Fruit fly (Drosophila melanogaster) whole organism, wandering third instar larva: ENCODE results near the gene corto.

Source experiments
- Abd-B ChIP-seq: fragments of >200 bp; optimal IDR thresholded peaks from 2 replicates; lab custom pipeline; 2017; ENCODE audit warnings: missing biosample characterization, missing genetic modification characterization
- CG32264 ChIP-seq: fragments of 200-800 bp; sonication (Bioruptor generic); optimal IDR thresholded peaks from 2 replicates; lab custom pipeline; 2016; ENCODE audit warnings: missing biosample characterization, missing genetic modification characterization
- CG9705 ChIP-seq: fragments of 200-800 bp; sonication (Bioruptor generic); optimal IDR thresholded peaks from 2 replicates; lab custom pipeline; 2018; ENCODE audit warnings: missing biosample characterization, mild to moderate bottlenecking, missing genetic modification characterization
- CrebA ChIP-seq: fragments of 200-800 bp; sonication (Bioruptor generic); optimal IDR thresholded peaks from 2 replicates; lab custom pipeline; 2016; ENCODE audit warnings: missing biosample characterization, mild to moderate bottlenecking, missing genetic modification characterization, borderline replicate concordance
- Dfd ChIP-seq: fragments of >200 bp; optimal IDR thresholded peaks from 2 replicates; lab custom pipeline; 2017; ENCODE audit warnings: missing biosample characterization, missing genetic modification characterization
- Dif ChIP-seq: fragments of 200-275, 200-300 bp; sonication (Bioruptor generic); optimal IDR thresholded peaks from 2 replicates; lab custom pipeline; 2018; ENCODE audit warnings: missing biosample characterization, missing genetic modification characterization; ENCODE audit not compliant: partially characterized antibody
- GATAd ChIP-seq: sonication (Bioruptor generic); optimal IDR thresholded peaks from 2 replicates; lab custom pipeline; 2016; ENCODE audit warnings: missing biosample characterization, missing genetic modification characterization
- HLH106 ChIP-seq: fragments of 200-800 bp; optimal IDR thresholded peaks from 3 replicates; lab custom pipeline; 2019; ENCODE audit warnings: missing biosample characterization, mild to moderate bottlenecking, missing genetic modification characterization, moderate library complexity
- Hnf4 ChIP-seq: fragments of 200-800 bp; sonication (Bioruptor generic); optimal IDR thresholded peaks from 2 replicates; lab custom pipeline; 2016; ENCODE audit warnings: missing biosample characterization, mild to moderate bottlenecking, missing genetic modification characterization
- Hr78 ChIP-seq: fragments of >200 bp; optimal IDR thresholded peaks from 2 replicates; lab custom pipeline; 2017; ENCODE audit warnings: missing biosample characterization, missing genetic modification characterization
- Hr83 ChIP-seq: fragments of 200-300 bp; sonication (Bioruptor generic); optimal IDR thresholded peaks from 2 replicates; lab custom pipeline; 2016; ENCODE audit warnings: missing biosample characterization, mild to moderate bottlenecking, missing genetic modification characterization, moderate library complexity; ENCODE audit not compliant: poor library complexity, severe bottlenecking
- Jra ChIP-seq: sonication (Bioruptor generic); optimal IDR thresholded peaks from 2 replicates; lab custom pipeline; 2016; ENCODE audit warnings: missing biosample characterization, missing genetic modification characterization
- Mio ChIP-seq: sonication (Bioruptor generic); optimal IDR thresholded peaks from 2 replicates; lab custom pipeline; 2016; ENCODE audit warnings: missing biosample characterization, missing genetic modification characterization
- Myc ChIP-seq: fragments of >200 bp; optimal IDR thresholded peaks from 2 replicates; lab custom pipeline; 2017
- N ChIP-seq: fragments of >200 bp; optimal IDR thresholded peaks from 2 replicates; lab custom pipeline; 2018; ENCODE audit warnings: missing biosample characterization, missing external identifiers, missing genetic modification characterization
- OdsH ChIP-seq: fragments of 200-800 bp; sonication (Bioruptor generic); optimal IDR thresholded peaks from 2 replicates; lab custom pipeline; 2016; ENCODE audit warnings: missing biosample characterization, mild to moderate bottlenecking, missing genetic modification characterization
- Rel ChIP-seq, 2 experiments: fragments of 200-800 bp; sonication (Bioruptor generic) in 1 of 2; optimal IDR thresholded peaks; 2 replicates in 1 of 2; 3 replicates in 1 of 2; lab custom pipeline; 2016 to 2019; ENCODE audit warnings: mild to moderate bottlenecking in 2 of 2, missing biosample characterization in 2 of 2, missing genetic modification characterization in 2 of 2, moderate library complexity in 1 of 2
- Sp1 ChIP-seq: fragments of 200-800 bp; sonication (Bioruptor generic); optimal IDR thresholded peaks from 3 replicates; lab custom pipeline; 2019; ENCODE audit warnings: missing biosample characterization, mild to moderate bottlenecking, missing genetic modification characterization, moderate library complexity
- Vsx2 ChIP-seq: fragments of 200-300, 225-300 bp; sonication (Bioruptor generic); optimal IDR thresholded peaks from 2 replicates; lab custom pipeline; 2018; ENCODE audit warnings: missing biosample characterization, missing genetic modification characterization; ENCODE audit not compliant: partially characterized antibody
- br ChIP-seq: fragments of 200-800 bp; sonication (Bioruptor generic); optimal IDR thresholded peaks from 2 replicates; lab custom pipeline; 2016; ENCODE audit warnings: missing biosample characterization, missing genetic modification characterization
- brk ChIP-seq: fragments of 200-800 bp; sonication (Bioruptor generic); optimal IDR thresholded peaks from 2 replicates; lab custom pipeline; 2016; ENCODE audit warnings: missing biosample characterization, mild to moderate bottlenecking, missing genetic modification characterization
- dl ChIP-seq, 2 experiments: fragments of 175-275, 200-275 bp in 1 of 2; fragments of 200-275 bp in 1 of 2; sonication (Bioruptor generic); optimal IDR thresholded peaks; lab custom pipeline; 2018; ENCODE audit warnings: mild to moderate bottlenecking in 2 of 2, missing biosample characterization in 2 of 2, missing genetic modification characterization in 2 of 2, moderate library complexity in 2 of 2; ENCODE audit not compliant: partially characterized antibody in 2 of 2, insufficient read depth in 1 of 2
- dmrt93B ChIP-seq: fragments of 200-800 bp; sonication (Bioruptor generic); optimal IDR thresholded peaks from 2 replicates; lab custom pipeline; 2018; ENCODE audit warnings: missing biosample characterization, mild to moderate bottlenecking, missing genetic modification characterization
- dsf ChIP-seq: sonication (Bioruptor generic); optimal IDR thresholded peaks from 2 replicates; lab custom pipeline; 2016; ENCODE audit warnings: missing biosample characterization, missing genetic modification characterization, borderline replicate concordance
- ey ChIP-seq: fragments of 200-800 bp; sonication (Bioruptor generic); optimal IDR thresholded peaks from 2 replicates; lab custom pipeline; 2016; ENCODE audit warnings: missing biosample characterization, missing genetic modification characterization
- foxo ChIP-seq, 2 experiments: fragments of 200-800 bp; sonication (Bioruptor generic); optimal IDR thresholded peaks; 2 replicates in 1 of 2; 3 replicates in 1 of 2; lab custom pipeline; 2016 to 2017; ENCODE audit warnings: missing biosample characterization in 2 of 2, missing genetic modification characterization in 2 of 2
- fru ChIP-seq: fragments of 200-800 bp; sonication (Bioruptor generic); optimal IDR thresholded peaks from 3 replicates; lab custom pipeline; 2016; ENCODE audit warnings: missing biosample characterization, mild to moderate bottlenecking, missing genetic modification characterization
- h ChIP-seq: fragments of 200-800 bp; sonication (Bioruptor generic); optimal IDR thresholded peaks from 3 replicates; lab custom pipeline; 2016; ENCODE audit warnings: missing biosample characterization, mild to moderate bottlenecking, missing genetic modification characterization
- jim ChIP-seq: fragments of 175-275, 200-325 bp; sonication (Bioruptor generic); optimal IDR thresholded peaks from 2 replicates; lab custom pipeline; 2016; ENCODE audit warnings: missing biosample characterization, mild to moderate bottlenecking, missing genetic modification characterization
- lola ChIP-seq: fragments of >200 bp; optimal IDR thresholded peaks from 2 replicates; lab custom pipeline; 2017; ENCODE audit warnings: missing biosample characterization, missing genetic modification characterization
- pan ChIP-seq: fragments of >200 bp; optimal IDR thresholded peaks from 2 replicates; lab custom pipeline; 2017
- psq ChIP-seq: fragments of 200-800 bp; sonication (Bioruptor generic); optimal IDR thresholded peaks from 3 replicates; lab custom pipeline; 2017; ENCODE audit warnings: missing biosample characterization, mild to moderate bottlenecking, missing genetic modification characterization, moderate library complexity
- rgr ChIP-seq: fragments of 200-800 bp; sonication (Bioruptor generic); optimal IDR thresholded peaks from 3 replicates; lab custom pipeline; 2016; ENCODE audit warnings: missing biosample characterization, mild to moderate bottlenecking, missing genetic modification characterization
- sv ChIP-seq: fragments of 200-800 bp; sonication (Bioruptor generic); optimal IDR thresholded peaks from 3 replicates; lab custom pipeline; 2016; ENCODE audit warnings: missing biosample characterization, missing genetic modification characterization
- tai ChIP-seq: sonication (Bioruptor generic); optimal IDR thresholded peaks from 2 replicates; lab custom pipeline; 2016; ENCODE audit warnings: missing biosample characterization, missing genetic modification characterization
- usp ChIP-seq: fragments of >200 bp; optimal IDR thresholded peaks from 2 replicates; lab custom pipeline; 2017; ENCODE audit warnings: missing biosample characterization, missing genetic modification characterization
- woc ChIP-seq: sonication (Bioruptor generic); optimal IDR thresholded peaks from 2 replicates; lab custom pipeline; 2016; ENCODE audit warnings: missing biosample characterization, mild to moderate bottlenecking, missing genetic modification characterization

corto gene

DNA sequence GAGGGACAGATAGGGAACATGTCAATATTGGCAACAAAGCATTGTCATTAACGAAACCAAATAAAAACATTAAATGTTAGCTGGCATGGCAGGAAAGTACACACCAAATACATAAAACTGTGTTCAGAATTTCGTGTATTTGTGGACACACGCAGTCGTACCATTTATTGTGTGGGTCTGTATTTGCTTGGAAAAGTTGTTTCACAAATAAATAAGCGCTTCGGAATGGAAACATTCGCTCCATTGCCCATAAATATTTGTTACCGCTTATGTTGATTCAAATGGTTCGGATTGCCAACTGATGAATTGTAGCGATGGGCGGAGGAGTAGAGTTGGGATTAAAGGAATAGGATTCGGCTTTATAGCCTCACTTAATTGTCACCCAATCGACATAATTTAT lies 21.2 kb upstream of the corto start:
- TF ChIP-seq h (GFP tag; lab: Kevin White, UChicago) (peak; percentile 53), dsf (GFP tag; lab: Kevin White, UChicago) (no peak), Hr78 (GFP tag; lab: Kevin White, UChicago) (no peak), Rel (GFP tag; optimal IDR thresholded peaks at IDR 0.05; lab: Kevin White, UChicago) (no peak), Rel (tag; optimal IDR thresholded peaks at IDR 0.05; lab: Kevin White, UChicago) (no peak), Mio (no peak), Sp1 (no peak), jim (GFP tag; lab: Kevin White, UChicago) (no peak), ey (GFP tag; lab: Kevin White, UChicago) (no peak), Dfd (no peak), Abd-B (GFP tag; lab: Kevin White, UChicago) (no peak), Jra (GFP tag; lab: Kevin White, UChicago) (no peak), woc (GFP tag; lab: Kevin White, UChicago) (no peak), brk (GFP tag; lab: Kevin White, UChicago) (no peak), foxo (GFP tag; optimal IDR thresholded peaks at IDR 0.05; lab: Kevin White, UChicago) (peak in 1 of 2 experiments; percentile 26), fru (no peak), CG32264 (no peak), Dif (GFP tag; lab: Kevin White, UChicago) (no peak), pan (lab: Kevin White, UChicago) (no peak), HLH106 (tag; lab: Kevin White, UChicago) (no peak), psq (no peak), Hr83 (GFP tag; lab: Kevin White, UChicago) (no peak), Vsx2 (GFP tag; lab: Kevin White, UChicago) (no peak), Myc (lab: Kevin White, UChicago) (no peak), GATAd (GFP tag; lab: Kevin White, UChicago) (no peak), dmrt93B (GFP tag; lab: Kevin White, UChicago) (no peak), lola (GFP tag; lab: Kevin White, UChicago) (no peak), dl (GFP tag; optimal IDR thresholded peaks at IDR 0.05; lab: Kevin White, UChicago; ENCODE audit: insufficient read depth in 1 of 2, partially characterized antibody in 2 of 2) (no peak), Hnf4 (GFP tag; lab: Kevin White, UChicago) (no peak), CrebA (GFP tag; lab: Kevin White, UChicago) (no peak), tai (GFP tag; lab: Kevin White, UChicago) (no peak), usp (GFP tag; lab: Kevin White, UChicago) (no peak), OdsH (peak; percentile 26), sv (peak; percentile 69), CG9705 (no peak), rgr (GFP tag; lab: Kevin White, UChicago) (peak; percentile 57), N (GFP tag; lab: Kevin White, UChicago) (no peak), br (GFP tag; lab: Kevin White, UChicago) (no peak)

DNA sequence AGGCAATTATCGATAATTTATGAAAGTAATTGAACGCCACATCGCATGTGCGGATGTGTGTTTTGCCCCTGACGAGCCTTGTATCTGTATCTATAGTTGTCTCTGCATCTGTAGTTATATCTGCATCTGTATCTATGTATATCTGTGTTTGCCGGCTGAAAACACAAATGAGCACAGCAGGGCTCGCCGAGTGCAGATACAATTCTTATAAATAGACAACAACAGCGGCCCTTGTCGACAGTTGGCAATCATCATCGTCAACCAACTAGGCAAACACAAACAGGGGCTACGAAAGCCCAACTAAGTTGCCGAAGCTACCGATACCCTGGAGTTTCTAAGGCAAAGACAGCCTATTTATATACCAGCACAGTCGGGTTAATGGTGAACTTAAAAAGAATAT lies 20.0 kb upstream of the corto start:
- TF ChIP-seq rgr (GFP tag; lab: Kevin White, UChicago) (no peak), psq (no peak), jim (GFP tag; lab: Kevin White, UChicago) (no peak), brk (GFP tag; lab: Kevin White, UChicago) (no peak), dsf (GFP tag; lab: Kevin White, UChicago) (no peak), N (GFP tag; lab: Kevin White, UChicago) (no peak), CG32264 (no peak), br (GFP tag; lab: Kevin White, UChicago) (no peak), OdsH (no peak), pan (lab: Kevin White, UChicago) (no peak), sv (no peak), dmrt93B (GFP tag; lab: Kevin White, UChicago) (no peak), CrebA (GFP tag; lab: Kevin White, UChicago) (no peak), woc (GFP tag; lab: Kevin White, UChicago) (no peak), GATAd (GFP tag; lab: Kevin White, UChicago) (no peak)
